Fruit fly (Drosophila melanogaster) whole organism, embryonic: ENCODE results near the gene wdb.

ENCODE experiments used
- Adf1 ChIP-seq: fragments of 200-800 bp; sonication (Bioruptor generic); IDR thresholded peaks from 2 replicates; pipeline ENCODE4 v1.3.6; 2022; ENCODE audit warnings: missing biosample characterization, missing genetic modification characterization
- Awh ChIP-seq: fragments of 200-800 bp; sonication (Bioruptor generic); IDR thresholded peaks from 2 replicates; pipeline ENCODE4, ENCODE4 v1.3.6; 2022; ENCODE audit warnings: missing biosample characterization, missing genetic modification characterization
- B-H2 ChIP-seq: fragments of 200-800 bp; sonication (Bioruptor generic); optimal IDR thresholded peaks from 2 replicates; lab custom pipeline; 2018; ENCODE audit warnings: missing biosample characterization, mild to moderate bottlenecking, missing genetic modification characterization
- CG12071 ChIP-seq: fragments of 200-800 bp; sonication (Bioruptor generic); optimal IDR thresholded peaks from 3 replicates; lab custom pipeline; 2018; ENCODE audit warnings: missing biosample characterization, mild to moderate bottlenecking, missing genetic modification characterization
- CG13296 ChIP-seq: fragments of 200-800 bp; sonication (Bioruptor generic); optimal IDR thresholded peaks from 3 replicates; lab custom pipeline; 2018; ENCODE audit warnings: missing biosample characterization, mild to moderate bottlenecking, missing genetic modification characterization
- CG13894 ChIP-seq: fragments of 200-800 bp; sonication (Bioruptor generic); optimal IDR thresholded peaks from 3 replicates; lab custom pipeline; 2018; ENCODE audit warnings: missing biosample characterization, mild to moderate bottlenecking, missing genetic modification characterization, moderate library complexity
- CG15011 ChIP-seq: fragments of 200-800 bp; sonication (Bioruptor generic); optimal IDR thresholded peaks from 3 replicates; lab custom pipeline; 2018; ENCODE audit warnings: missing biosample characterization, mild to moderate bottlenecking, missing genetic modification characterization
- CG15269 ChIP-seq: fragments of 200-800 bp; sonication (Bioruptor generic); optimal IDR thresholded peaks from 2 replicates; lab custom pipeline; 2018; ENCODE audit warnings: missing biosample characterization, mild to moderate bottlenecking, missing genetic modification characterization, moderate library complexity
- CG1647 ChIP-seq: fragments of 200-800 bp; sonication (Bioruptor generic); optimal IDR thresholded peaks from 3 replicates; lab custom pipeline; 2016; ENCODE audit warnings: missing biosample characterization, missing genetic modification characterization
- CG18476 ChIP-seq: fragments of 200-800 bp; sonication (Bioruptor generic); optimal IDR thresholded peaks from 2 replicates; lab custom pipeline; 2016; ENCODE audit warnings: missing biosample characterization, mild to moderate bottlenecking, missing genetic modification characterization
- CG18619 ChIP-seq: fragments of 200-800 bp; sonication (Bioruptor generic); optimal IDR thresholded peaks from 3 replicates; lab custom pipeline; 2017; ENCODE audit warnings: missing biosample characterization, mild to moderate bottlenecking, missing genetic modification characterization
- CG3281 ChIP-seq: fragments of 200-800 bp; sonication (Bioruptor generic); optimal IDR thresholded peaks from 3 replicates; lab custom pipeline; 2017; ENCODE audit warnings: missing biosample characterization, mild to moderate bottlenecking, missing genetic modification characterization
- CG34376 ChIP-seq: fragments of 200-800 bp; sonication (Bioruptor generic); optimal IDR thresholded peaks from 2 replicates; lab custom pipeline; 2018; ENCODE audit warnings: missing biosample characterization, mild to moderate bottlenecking, missing genetic modification characterization
- CG34422 ChIP-seq: fragments of 200-800 bp; sonication (Bioruptor generic); IDR thresholded peaks from 3 replicates; pipeline ENCODE4 v1.3.6; 2022; ENCODE audit warnings: missing biosample characterization, missing genetic modification characterization
- CG42726 ChIP-seq: fragments of 200-800 bp; sonication (Bioruptor generic); IDR thresholded peaks from 2 replicates; pipeline ENCODE4 v1.3.6; 2022; ENCODE audit warnings: missing biosample characterization, missing genetic modification characterization; ENCODE audit not compliant: partially characterized antibody
- CG6765 ChIP-seq: fragments of 200-800 bp; sonication (Bioruptor generic); optimal IDR thresholded peaks from 3 replicates; lab custom pipeline; 2017; ENCODE audit warnings: missing biosample characterization, mild to moderate bottlenecking, missing genetic modification characterization
- CG9932 ChIP-seq: fragments of 200-800 bp; sonication (Bioruptor generic); IDR thresholded peaks from 2 replicates; pipeline ENCODE4 v1.3.6; 2022; ENCODE audit warnings: missing biosample characterization, missing genetic modification characterization
- D ChIP-seq, 2 experiments: fragments of 200-800 bp in 1 of 2; fragments of >200 bp in 1 of 2; sonication (Bioruptor generic) in 1 of 2; optimal IDR thresholded peaks; 2 replicates in 1 of 2; 3 replicates in 1 of 2; lab custom pipeline; 2017; ENCODE audit warnings: mild to moderate bottlenecking in 1 of 2, missing biosample characterization in 1 of 2, missing genetic modification characterization in 1 of 2, missing genetic modification reagents in 1 of 2
- D19A ChIP-seq: fragments of 200-800 bp; optimal IDR thresholded peaks from 3 replicates; lab custom pipeline; 2019; ENCODE audit warnings: missing biosample characterization, mild to moderate bottlenecking, missing genetic modification characterization, moderate library complexity
- Fer1 ChIP-seq: fragments of 200-800 bp; sonication (Bioruptor generic); optimal IDR thresholded peaks from 2 replicates; lab custom pipeline; 2017; ENCODE audit warnings: missing biosample characterization, mild to moderate bottlenecking, missing genetic modification characterization
- GATAe ChIP-seq: fragments of 200-800 bp; sonication (Bioruptor generic); conservative IDR thresholded peaks from 2 replicates; pipeline ENCODE4 v1.3.6; 2022; ENCODE audit warnings: missing biosample characterization, missing genetic modification characterization
- HHEX ChIP-seq: fragments of 200-800 bp; sonication (Bioruptor generic); optimal IDR thresholded peaks from 3 replicates; lab custom pipeline; 2017; ENCODE audit warnings: missing biosample characterization, mild to moderate bottlenecking, missing genetic modification characterization, missing genetic modification reagents
- Hmr ChIP-seq: fragments of 200-800 bp; sonication (Bioruptor generic); optimal IDR thresholded peaks from 3 replicates; lab custom pipeline; 2017; ENCODE audit warnings: mild to moderate bottlenecking, missing biosample characterization, missing genetic modification reagents, missing genetic modification characterization
- Hr51 ChIP-seq, 2 experiments: fragments of 200-800 bp; sonication (Bioruptor generic); optimal IDR thresholded peaks; 2 replicates in 1 of 2; 3 replicates in 1 of 2; lab custom pipeline; 2016 to 2018; ENCODE audit warnings: missing biosample characterization in 2 of 2, missing genetic modification characterization in 2 of 2, mild to moderate bottlenecking in 1 of 2, moderate library complexity in 1 of 2
- Hr78 ChIP-seq, 2 experiments: fragments of 200-800 bp in 1 of 2; fragments of >200 bp in 1 of 2; sonication (Bioruptor generic) in 1 of 2; optimal IDR thresholded peaks; 2 replicates each; lab custom pipeline; 2017 to 2019; ENCODE audit warnings: missing biosample characterization in 2 of 2, missing genetic modification characterization in 2 of 2, mild to moderate bottlenecking in 1 of 2, moderate library complexity in 1 of 2
- Max ChIP-seq: fragments of 200-800 bp; sonication (Bioruptor generic); optimal IDR thresholded peaks from 2 replicates; lab custom pipeline; 2016; ENCODE audit warnings: missing biosample characterization, mild to moderate bottlenecking, missing genetic modification characterization
- Sox102F ChIP-seq: fragments of 200-800 bp; sonication (Bioruptor generic); optimal IDR thresholded peaks from 2 replicates; lab custom pipeline; 2018; ENCODE audit warnings: missing biosample characterization, mild to moderate bottlenecking, missing genetic modification characterization, moderate library complexity
- Sry-β ChIP-seq: fragments of 200-800 bp; sonication (Bioruptor generic); optimal IDR thresholded peaks from 2 replicates; lab custom pipeline; 2018; ENCODE audit warnings: missing biosample characterization, mild to moderate bottlenecking, missing genetic modification characterization, moderate library complexity
- Ssrp ChIP-seq: fragments of 200-800 bp; sonication (Bioruptor generic); optimal IDR thresholded peaks from 2 replicates; lab custom pipeline; 2018; ENCODE audit warnings: missing biosample characterization, mild to moderate bottlenecking, missing genetic modification characterization, moderate library complexity
- chm ChIP-seq: fragments of 200-800 bp; sonication (Bioruptor generic); IDR thresholded peaks from 2 replicates; pipeline ENCODE4 v1.3.6; 2022; ENCODE audit warnings: missing biosample characterization, missing genetic modification characterization
- cwo ChIP-seq: fragments of 200-800 bp; sonication (Bioruptor generic); optimal IDR thresholded peaks from 3 replicates; lab custom pipeline; 2017; ENCODE audit warnings: missing biosample characterization, missing genetic modification characterization, mild to moderate bottlenecking, moderate library complexity, missing genetic modification reagents
- dmrt11E ChIP-seq: fragments of 200-800 bp; sonication (Bioruptor generic); optimal IDR thresholded peaks from 3 replicates; lab custom pipeline; 2018; ENCODE audit warnings: missing biosample characterization, mild to moderate bottlenecking, missing genetic modification characterization, moderate library complexity
- dmrt99B ChIP-seq: fragments of 200-800 bp; sonication (Bioruptor generic); optimal IDR thresholded peaks from 2 replicates; lab custom pipeline; 2018; ENCODE audit warnings: missing biosample characterization, mild to moderate bottlenecking, missing genetic modification characterization, moderate library complexity
- exex ChIP-seq: fragments of 200-800 bp; sonication (Bioruptor generic); optimal IDR thresholded peaks from 4 replicates; lab custom pipeline; 2018; ENCODE audit warnings: missing biosample characterization, mild to moderate bottlenecking, missing genetic modification characterization, moderate library complexity
- gem ChIP-seq: fragments of 200-800 bp; sonication (Bioruptor generic); optimal IDR thresholded peaks from 2 replicates; lab custom pipeline; 2019; ENCODE audit warnings: missing biosample characterization, mild to moderate bottlenecking, missing genetic modification characterization, moderate library complexity
- grau ChIP-seq: fragments of 200-800 bp; optimal IDR thresholded peaks from 3 replicates; lab custom pipeline; 2019; ENCODE audit warnings: missing biosample characterization, mild to moderate bottlenecking, missing genetic modification characterization, moderate library complexity
- grn ChIP-seq: fragments of 200-800 bp; sonication (Bioruptor generic); optimal IDR thresholded peaks from 3 replicates; lab custom pipeline; 2017; ENCODE audit warnings: missing biosample characterization, missing genetic modification characterization
- lab ChIP-seq: fragments of 200-800 bp; sonication (Bioruptor generic); optimal IDR thresholded peaks from 3 replicates; lab custom pipeline; 2017; ENCODE audit warnings: missing biosample characterization, missing genetic modification characterization, mild to moderate bottlenecking, moderate library complexity, missing genetic modification reagents
- lola ChIP-seq, 3 experiments: fragments of >200 bp in 2 of 3; fragments of 200-800 bp in 1 of 3; sonication (Bioruptor generic) in 1 of 3; optimal IDR thresholded peaks; 2 replicates each; lab custom pipeline; 2017 to 2019; ENCODE audit warnings: missing biosample characterization in 3 of 3, missing genetic modification characterization in 3 of 3, mild to moderate bottlenecking in 1 of 3, moderate library complexity in 1 of 3
- mam ChIP-seq: fragments of 200-800 bp; sonication (Bioruptor generic); optimal IDR thresholded peaks from 3 replicates; lab custom pipeline; 2016; ENCODE audit warnings: missing biosample characterization, missing genetic modification characterization
- odd ChIP-seq: fragments of 200-800 bp; sonication (Bioruptor generic); optimal IDR thresholded peaks from 2 replicates; lab custom pipeline; 2017; ENCODE audit warnings: missing biosample characterization, mild to moderate bottlenecking, missing genetic modification characterization
- row ChIP-seq: fragments of 200-800 bp; sonication (Bioruptor generic); IDR thresholded peaks from 3 replicates; pipeline ENCODE4 v1.3.6; 2022; ENCODE audit warnings: missing biosample characterization, missing genetic modification characterization
- slou ChIP-seq: fragments of 200-800 bp; sonication (Bioruptor generic); optimal IDR thresholded peaks from 3 replicates; lab custom pipeline; 2016; ENCODE audit warnings: missing biosample characterization, missing genetic modification characterization
- sna ChIP-seq: fragments of 200-800 bp; sonication (Bioruptor generic); IDR thresholded peaks from 2 replicates; pipeline ENCODE4 v1.3.6; 2022; ENCODE audit warnings: missing biosample characterization, missing genetic modification characterization; ENCODE audit not compliant: partially characterized antibody

Gene wdb

DNA sequence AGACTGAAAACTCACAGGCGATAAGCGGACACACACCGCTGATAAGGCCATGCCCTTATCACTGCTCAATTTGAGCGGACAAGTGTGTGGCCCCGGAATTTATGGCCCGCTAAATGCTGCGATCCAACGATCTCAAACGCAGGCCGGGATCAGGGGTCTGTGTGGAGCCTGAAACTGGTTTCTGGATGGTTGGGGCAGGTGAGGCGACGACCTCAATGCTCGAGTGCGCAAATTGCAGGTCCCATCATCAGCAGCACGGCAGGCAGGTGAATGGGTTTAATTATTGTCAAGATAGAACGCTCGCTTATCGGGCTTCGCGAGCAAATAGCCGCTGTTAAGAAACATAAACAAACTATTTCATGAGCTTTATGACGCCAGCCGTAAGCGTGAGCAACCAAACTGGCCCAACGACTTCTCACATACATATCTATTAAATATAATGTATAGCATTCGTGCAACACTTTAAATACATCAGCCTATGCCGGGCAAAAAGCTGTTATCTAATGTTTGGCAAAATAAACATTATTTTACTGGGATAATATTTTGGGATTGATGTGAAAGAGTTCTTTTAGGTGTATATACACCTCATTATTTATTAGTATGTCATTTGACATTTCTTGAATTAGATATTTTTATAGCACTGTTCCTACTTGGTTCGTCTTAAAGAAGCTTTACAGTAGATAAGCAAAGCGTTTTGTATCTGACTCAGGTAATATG, 23.7 kb upstream of the wdb start (continued):
- TF ChIP-seq CG13296 (GFP tag; lab: Kevin White, UChicago) (peak; percentile 33), Fer1 (peak; percentile 32), row (GFP tag; lab: Robert Waterston, UW) (peak; percentile 55), CG15269 (tag; lab: Kevin White, UChicago) (peak; percentile 8), GATAe (GFP tag; lab: Robert Waterston, UW) (peak; percentile 34; the same call in 1 of the 2 replicates), CG34376 (GFP tag; lab: Kevin White, UChicago) (peak; percentile 59), Max (GFP tag; lab: Kevin White, UChicago) (peak; percentile 3), CG34422 (GFP tag; lab: Robert Waterston, UW) (peak; percentile 28; the same call in 1 of the 3 replicates), Sry-β (GFP tag; lab: Kevin White, UChicago) (no peak), Awh (GFP tag; lab: Robert Waterston, UW) (0 out of 2 replicates have a peak, but pooled peaks have one; percentile 9), odd (GFP tag; lab: Kevin White, UChicago) (peak; percentile 26), Hr78 (GFP tag; optimal IDR thresholded peaks at IDR 0.05; lab: Kevin White, UChicago) (peak in 1 of 2 experiments; percentile 55), grn (GFP tag; lab: Kevin White, UChicago) (peak; percentile 68), CG15011 (peak; percentile 0), Hr51 (GFP tag; optimal IDR thresholded peaks at IDR 0.05; lab: Kevin White, UChicago) (peak in 1 of 2 experiments; percentile 25), exex (tag; lab: Kevin White, UChicago) (peak; percentile 78), CG1647 (GFP tag; lab: Kevin White, UChicago) (no peak), CG6765 (peak; percentile 26), CG18619 (GFP tag; lab: Kevin White, UChicago) (peak; percentile 1), sna (GFP tag; lab: Robert Waterston, UW) (0 out of 2 replicates have a peak, but pooled peaks have one; percentile 40), gem (tag; lab: Kevin White, UChicago) (peak; percentile 33), cwo (GFP tag; lab: Kevin White, UChicago) (peak; percentile 48), Hmr (peak; percentile 26), CG12071 (GFP tag; lab: Kevin White, UChicago) (peak; percentile 38)

DNA sequence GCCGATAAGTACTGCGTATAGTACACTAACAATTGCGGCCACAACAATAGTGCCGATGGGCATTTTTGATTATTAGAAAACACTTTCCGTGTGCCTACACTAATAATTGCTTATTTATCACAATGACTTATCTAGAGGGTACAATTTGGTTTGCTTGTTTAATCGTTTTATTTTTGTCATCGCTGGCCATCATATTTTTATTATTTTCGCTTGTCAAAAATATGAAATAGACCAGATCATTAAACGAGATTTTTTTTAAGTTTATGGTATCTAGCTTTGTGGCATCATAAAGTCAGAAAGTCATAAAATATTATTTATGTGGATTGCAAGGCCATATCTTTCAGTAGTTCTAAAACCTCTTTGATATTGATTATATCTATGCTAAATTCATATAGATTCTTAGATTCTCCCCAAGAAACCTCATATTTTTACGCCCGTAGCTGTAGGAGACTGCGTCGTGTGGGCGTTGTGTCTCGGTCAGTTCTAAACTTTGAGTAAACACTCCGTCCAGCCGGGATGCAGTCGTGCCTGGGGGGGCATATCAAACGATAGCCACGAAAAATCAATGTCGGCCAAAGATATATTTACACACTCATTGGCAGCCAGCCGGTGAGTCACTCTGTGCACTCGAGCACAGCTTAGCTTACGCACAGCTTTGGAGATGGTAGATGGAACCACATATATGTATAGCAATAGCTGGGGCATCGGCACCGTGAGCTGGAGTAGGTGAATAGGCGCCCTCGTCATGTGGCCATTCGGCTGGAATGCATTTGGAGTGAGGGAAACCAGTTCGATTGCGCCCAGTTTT, 22.8 kb upstream of the wdb start:
- TF ChIP-seq mam (GFP tag; lab: Kevin White, UChicago) (peak; percentile 19), chm (GFP tag; lab: Robert Waterston, UW) (no peak), CG3281 (GFP tag; lab: Kevin White, UChicago) (peak; percentile 1), CG18476 (no peak), D (optimal IDR thresholded peaks at IDR 0.05; lab: Kevin White, UChicago) (no peak), D (GFP tag; optimal IDR thresholded peaks at IDR 0.05; lab: Kevin White, UChicago) (peak; percentile 29), Sox102F (GFP tag; lab: Kevin White, UChicago) (peak; percentile 9), CG13894 (tag; lab: Kevin White, UChicago) (no peak), lola (GFP tag; optimal IDR thresholded peaks at IDR 0.05; lab: Kevin White, UChicago) (peak in 1 of 3 experiments; percentile 21), CG9932 (GFP tag; lab: Robert Waterston, UW) (no peak), D19A (tag; lab: Kevin White, UChicago) (no peak), lab (GFP tag; lab: Kevin White, UChicago) (peak; percentile 31), grau (tag; lab: Kevin White, UChicago) (peak; percentile 41), Adf1 (GFP tag; lab: Robert Waterston, UW) (no peak), dmrt11E (tag; lab: Kevin White, UChicago) (peak; percentile 2), B-H2 (GFP tag; lab: Kevin White, UChicago) (no peak), slou (peak; percentile 11), dmrt99B (tag; lab: Kevin White, UChicago) (peak; percentile 49), Ssrp (tag; lab: Kevin White, UChicago) (no peak), exex (tag; lab: Kevin White, UChicago) (peak; percentile 21), CG42726 (GFP tag; lab: Robert Waterston, UW) (no peak), HHEX (GFP tag; lab: Kevin White, UChicago) (no peak)
